Worm (Caenorhabditis elegans) whole organism, L1 larva: ENCODE results near the gene K12H6.10.

Experiments
- C16A3.4 ChIP-seq: fragments of 150-350 bp; optimal IDR thresholded peaks from 2 replicates; lab custom pipeline; 2014; ENCODE audit warnings: missing biosample characterization, missing genetic modification characterization
- F16B12.6 ChIP-seq: fragments of 150-350 bp; optimal IDR thresholded peaks from 2 replicates; lab custom pipeline; 2014; ENCODE audit warnings: missing biosample characterization, missing genetic modification characterization
- Y116A8C.19 ChIP-seq: sonication (generic microtip); optimal IDR thresholded peaks from 2 replicates; lab custom pipeline; 2016; ENCODE audit warnings: missing compliant biosample characterization, missing genetic modification characterization, borderline replicate concordance
- ama-1 ChIP-seq: fragments of 150-350 bp; optimal IDR thresholded peaks from 2 replicates; lab custom pipeline; 2014
- ceh-63 ChIP-seq: fragments of 200-800 bp; sonication (Bioruptor generic); optimal IDR thresholded peaks from 2 replicates; lab custom pipeline; 2018; ENCODE audit warnings: mild to moderate bottlenecking, missing genetic modification characterization, missing compliant biosample characterization
- ceh-90 ChIP-seq: sonication (generic microtip); optimal IDR thresholded peaks from 2 replicates; lab custom pipeline; 2016; ENCODE audit warnings: missing genetic modification characterization, missing compliant biosample characterization
- ces-1 ChIP-seq: fragments of 150-350 bp; optimal IDR thresholded peaks from 2 replicates; lab custom pipeline; 2014; ENCODE audit warnings: missing biosample characterization, missing genetic modification reagents, missing genetic modification characterization
- dpl-1 ChIP-seq, 3 experiments: fragments of 150-350 bp in 2 of 3; sonication (generic microtip) in 1 of 3; optimal IDR thresholded peaks; 2 replicates each; lab custom pipeline; 2014 to 2017; ENCODE audit warnings: missing biosample characterization in 3 of 3, missing genetic modification characterization in 3 of 3, missing genetic modification reagents in 3 of 3
- efl-1 ChIP-seq, 4 experiments: fragments of 150-350 bp; optimal IDR thresholded peaks in 3 of 4; peaks in 1 of 4; 1 replicate in 1 of 4; 2 replicates in 3 of 4; lab custom pipeline; 2014; ENCODE audit warnings: missing biosample characterization in 2 of 4, missing genetic modification characterization in 2 of 4, missing genetic modification reagents in 2 of 4
- elt-2 ChIP-seq: sonication (generic microtip); optimal IDR thresholded peaks from 2 replicates; lab custom pipeline; 2016; ENCODE audit warnings: missing genetic modification characterization, mild to moderate bottlenecking, inconsistent platforms, missing compliant biosample characterization, missing genetic modification reagents
- elt-3 ChIP-seq, 6 experiments: fragments of 150-350 bp in 1 of 6; sonication (generic microtip); optimal IDR thresholded peaks; 2 replicates each; lab custom pipeline; 2017 to 2018; ENCODE audit warnings: missing biosample characterization in 6 of 6, missing genetic modification characterization in 6 of 6, inconsistent platforms in 1 of 6
- fkh-10 ChIP-seq: sonication (generic microtip); optimal IDR thresholded peaks from 2 replicates; lab custom pipeline; 2017; ENCODE audit warnings: missing biosample characterization, missing genetic modification reagents, missing genetic modification characterization
- fkh-4 ChIP-seq: sonication (generic microtip); optimal IDR thresholded peaks from 2 replicates; lab custom pipeline; 2016; ENCODE audit warnings: missing compliant biosample characterization, missing genetic modification characterization, borderline replicate concordance
- fos-1 ChIP-seq: fragments of 150-350 bp; optimal IDR thresholded peaks from 2 replicates; lab custom pipeline; 2014; ENCODE audit warnings: missing biosample characterization, missing genetic modification characterization
- grh-1 ChIP-seq: fragments of 200-800 bp; sonication (Bioruptor generic); IDR thresholded peaks from 2 replicates; pipeline ENCODE4 v1.3.6; 2022; ENCODE audit warnings: missing genetic modification reagents, missing genetic modification characterization, missing compliant biosample characterization
- irx-1 ChIP-seq: sonication (generic microtip); optimal IDR thresholded peaks from 2 replicates; lab custom pipeline; 2016; ENCODE audit warnings: missing genetic modification characterization, missing compliant biosample characterization
- jun-1 ChIP-seq: fragments of 150-350 bp; optimal IDR thresholded peaks from 2 replicates; lab custom pipeline; 2014; ENCODE audit warnings: missing biosample characterization, missing genetic modification reagents, missing genetic modification characterization
- lin-14 ChIP-seq: fragments of 200-800 bp; sonication (Bioruptor generic); optimal IDR thresholded peaks from 2 replicates; lab custom pipeline; 2018; ENCODE audit warnings: mild to moderate bottlenecking, missing genetic modification characterization, moderate library complexity, missing compliant biosample characterization
- lin-35 ChIP-seq, 2 experiments: fragments of 150-350 bp; optimal IDR thresholded peaks; 2 replicates each; lab custom pipeline; 2014; ENCODE audit warnings: missing biosample characterization in 2 of 2, missing genetic modification characterization in 2 of 2, missing genetic modification reagents in 2 of 2
- lir-3 ChIP-seq: sonication (generic microtip); optimal IDR thresholded peaks from 2 replicates; lab custom pipeline; 2016; ENCODE audit warnings: mild to moderate bottlenecking, missing genetic modification characterization, moderate library complexity, missing compliant biosample characterization; ENCODE audit not compliant: poor library complexity
- lsy-2 ChIP-seq, 2 experiments: fragments of 150-350 bp; optimal IDR thresholded peaks; 2 replicates each; lab custom pipeline; 2014; ENCODE audit warnings: missing biosample characterization in 2 of 2, missing genetic modification characterization in 2 of 2
- mab-9 ChIP-seq: fragments of 200-800 bp; sonication (Bioruptor generic); IDR thresholded peaks from 2 replicates; pipeline ENCODE4 v1.3.6; 2022; ENCODE audit warnings: missing genetic modification reagents, missing genetic modification characterization, missing compliant biosample characterization
- mdl-1 ChIP-seq, 2 experiments: fragments of 150-350 bp; optimal IDR thresholded peaks; 2 replicates each; lab custom pipeline; 2014 to 2017; ENCODE audit warnings: missing biosample characterization in 2 of 2, missing genetic modification characterization in 2 of 2, inconsistent platforms in 1 of 2
- nhr-19 ChIP-seq: fragments of 200-800 bp; sonication (Bioruptor generic); conservative IDR thresholded peaks from 2 replicates; pipeline ENCODE4 v1.3.6; 2022; ENCODE audit warnings: missing genetic modification characterization, missing compliant biosample characterization
- nhr-28 ChIP-seq: fragments of 150-350 bp; optimal IDR thresholded peaks from 2 replicates; lab custom pipeline; 2014; ENCODE audit warnings: missing biosample characterization, missing genetic modification characterization
- nhr-71 ChIP-seq: sonication (generic microtip); optimal IDR thresholded peaks from 2 replicates; lab custom pipeline; 2016; ENCODE audit warnings: mild to moderate bottlenecking, missing genetic modification characterization, moderate library complexity, missing compliant biosample characterization
- nhr-76 ChIP-seq: sonication (generic microtip); optimal IDR thresholded peaks from 2 replicates; lab custom pipeline; 2017; ENCODE audit warnings: missing biosample characterization, missing genetic modification characterization
- nhr-85 ChIP-seq: sonication (generic microtip); peaks from one replicate; lab custom pipeline; 2016; ENCODE audit warnings: missing genetic modification characterization, inconsistent platforms, missing compliant biosample characterization
- nhr-90 ChIP-seq: sonication (generic microtip); optimal IDR thresholded peaks from 2 replicates; lab custom pipeline; 2016; ENCODE audit warnings: mild to moderate bottlenecking, missing genetic modification characterization, missing compliant biosample characterization; ENCODE audit not compliant: poor library complexity
- pag-3 ChIP-seq: sonication (generic microtip); optimal IDR thresholded peaks from 2 replicates; lab custom pipeline; 2017; ENCODE audit warnings: missing genetic modification characterization, mild to moderate bottlenecking, missing compliant biosample characterization, antibody characterized with exemption, borderline replicate concordance; ENCODE audit not compliant: insufficient read depth
- pqm-1 ChIP-seq: sonication (generic microtip); optimal IDR thresholded peaks from 3 replicates; lab custom pipeline; 2017; ENCODE audit warnings: missing biosample characterization, missing genetic modification characterization
- rnt-1 ChIP-seq: sonication (generic microtip); optimal IDR thresholded peaks from 2 replicates; lab custom pipeline; 2016; ENCODE audit warnings: mild to moderate bottlenecking, missing genetic modification characterization, moderate library complexity, missing compliant biosample characterization
- skn-1 ChIP-seq: fragments of 150-350 bp; optimal IDR thresholded peaks from 2 replicates; lab custom pipeline; 2014; ENCODE audit warnings: missing biosample characterization, missing genetic modification characterization
- sup-37 ChIP-seq: fragments of 200-800 bp; sonication (Bioruptor generic); optimal IDR thresholded peaks from 2 replicates; lab custom pipeline; 2018; ENCODE audit warnings: mild to moderate bottlenecking, missing genetic modification characterization, missing compliant biosample characterization
- swsn-7 ChIP-seq: sonication (generic microtip); optimal IDR thresholded peaks from 2 replicates; lab custom pipeline; 2016; ENCODE audit warnings: missing genetic modification characterization, missing compliant biosample characterization
- unc-130 ChIP-seq: fragments of 150-350 bp; optimal IDR thresholded peaks from 2 replicates; lab custom pipeline; 2017; ENCODE audit warnings: missing biosample characterization, missing genetic modification characterization, inconsistent platforms
- unc-98 ChIP-seq: fragments of 200-800 bp; sonication (Bioruptor generic); IDR thresholded peaks from 2 replicates; pipeline ENCODE4 v1.3.6; 2022; ENCODE audit warnings: missing genetic modification characterization, missing compliant biosample characterization
- zag-1 ChIP-seq: fragments of 150-350 bp; optimal IDR thresholded peaks from 2 replicates; lab custom pipeline; 2014; ENCODE audit warnings: missing biosample characterization, missing genetic modification characterization

K12H6.10 gene

DNA sequence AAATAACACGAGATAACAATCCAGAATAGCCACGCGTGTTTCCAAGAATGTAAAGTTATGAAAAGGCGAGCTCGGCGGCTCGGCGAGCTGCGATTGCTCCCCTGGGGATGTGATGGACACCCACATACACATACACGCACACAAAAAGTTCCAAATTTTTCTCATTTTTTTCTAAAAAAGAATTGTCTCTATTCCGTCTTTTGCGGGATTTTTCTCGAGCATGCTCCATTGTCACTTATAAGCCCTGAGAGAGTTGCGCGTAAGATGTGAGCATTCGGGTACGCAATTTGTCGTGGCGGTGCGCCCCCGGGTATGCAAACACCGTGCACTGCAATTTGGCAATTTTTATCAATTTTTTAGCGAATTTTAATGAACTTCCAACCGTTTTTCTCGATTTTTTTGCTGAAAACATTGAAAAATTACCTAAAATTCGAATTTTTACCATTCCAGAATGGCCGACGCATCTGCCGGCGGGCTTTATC, 35.6 kb upstream of the K12H6.10 start, which contains the start of the genes F08D12.12 and srpa-72 (continued):
- TF ChIP-seq swsn-7 (tag; lab: Kevin White, UChicago) (peak; percentile 10), lir-3 (no peak), nhr-76 (no peak), ceh-90 (tag; lab: Kevin White, UChicago) (no peak), sup-37 (no peak), ces-1 (GFP tag; lab: Kevin White, UChicago) (no peak), elt-2 (tag; lab: Kevin White, UChicago) (no peak), grh-1 (no peak), pag-3 (tag; lab: Kevin White, UChicago) (no peak), zag-1 (no peak), C16A3.4 (peak; percentile 42), unc-130 (peak; percentile 64), skn-1 (tag; lab: Kevin White, UChicago) (no peak), lin-35 (GFP tag; optimal IDR thresholded peaks at IDR 0.05; lab: Kevin White, UChicago) (peak; percentile 29 to 61), jun-1 (tag; lab: Kevin White, UChicago) (no peak), irx-1 (no peak), nhr-71 (tag; lab: Kevin White, UChicago) (no peak), mab-9 (GFP tag; lab: Robert Waterston, UW) (no peak), ceh-63 (GFP tag; lab: Kevin White, UChicago) (no peak), nhr-90 (tag; lab: Kevin White, UChicago) (no peak), nhr-85 (tag; lab: Kevin White, UChicago) (no peak), rnt-1 (tag; lab: Kevin White, UChicago) (no peak), lin-14 (GFP tag; lab: Kevin White, UChicago) (peak; percentile 57), dpl-1 (GFP tag; optimal IDR thresholded peaks at IDR 0.05; lab: Kevin White, UChicago) (peak; percentile 23 to 57 (median 57)), fkh-10 (GFP tag; lab: Kevin White, UChicago) (no peak), pqm-1 (tag; lab: Kevin White, UChicago) (no peak), nhr-19 (GFP tag; lab: Robert Waterston, UW) (peak; percentile 23)

DNA sequence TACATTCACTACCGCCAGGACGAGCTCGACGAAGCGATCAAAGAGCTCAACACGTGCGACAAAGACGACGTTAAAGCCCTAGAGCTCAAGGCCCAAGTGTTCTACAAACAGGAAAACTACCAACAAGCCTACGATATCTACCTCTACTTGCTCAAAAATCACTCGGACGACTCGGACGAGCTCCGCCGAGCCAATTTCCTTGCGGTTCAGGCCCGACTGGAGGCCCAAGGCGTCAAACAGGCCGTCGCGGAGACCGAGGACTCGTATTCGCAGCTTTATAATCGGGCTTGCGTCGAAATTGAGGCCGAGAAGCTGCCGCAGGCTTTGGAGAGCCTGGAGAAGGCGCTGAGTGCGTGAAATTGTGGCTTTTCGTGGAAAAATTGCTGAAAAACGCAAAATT, 34.8 kb upstream of the K12H6.10 start:
- no peak for TF ChIP-seq nhr-90 (tag; lab: Kevin White, UChicago)
- TF ChIP-seq nhr-71 (tag; lab: Kevin White, UChicago), result no peak
- TF ChIP-seq pqm-1 (tag; lab: Kevin White, UChicago), result no peak
- TF ChIP-seq ceh-90 (tag; lab: Kevin White, UChicago), result no peak
- TF ChIP-seq Y116A8C.19 (tag; lab: Kevin White, UChicago), result no peak
- no peak for TF ChIP-seq ama-1
- TF ChIP-seq nhr-76, result no peak
- no peak for TF ChIP-seq dpl-1 (GFP tag; optimal IDR thresholded peaks at IDR 0.05; lab: Kevin White, UChicago)

DNA sequence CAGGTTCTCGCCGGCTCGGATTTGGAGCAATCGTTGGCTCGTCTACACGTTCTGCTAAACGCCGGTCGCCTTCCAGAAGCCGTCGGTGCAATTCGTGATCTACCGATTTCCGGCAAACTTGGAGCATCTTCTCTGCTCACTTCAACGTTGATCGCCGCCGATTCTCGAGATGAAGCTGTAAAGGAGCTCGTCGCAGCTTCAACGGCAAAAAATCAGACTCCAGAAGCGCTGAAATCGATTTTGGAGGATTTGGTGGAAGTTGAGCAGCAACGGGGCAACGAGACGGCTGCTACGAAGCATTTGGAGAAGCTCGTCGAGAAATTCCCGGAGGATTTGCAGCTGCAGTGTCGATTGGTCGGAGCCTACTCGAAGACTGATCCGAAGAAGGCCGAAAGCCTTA, 31.0 kb upstream of the K12H6.10 start:
- no peak for TF ChIP-seq mdl-1 (tag; optimal IDR thresholded peaks at IDR 0.05; lab: Kevin White, UChicago)
- TF ChIP-seq lin-35 (GFP tag; optimal IDR thresholded peaks at IDR 0.05; lab: Kevin White, UChicago), result no peak
- no peak for TF ChIP-seq lsy-2 (tag; optimal IDR thresholded peaks at IDR 0.05; lab: Kevin White, UChicago)
- TF ChIP-seq fkh-4, result no peak
- TF ChIP-seq nhr-28 (tag; lab: Kevin White, UChicago), result no peak
- TF ChIP-seq nhr-71 (tag; lab: Kevin White, UChicago), result no peak
- TF ChIP-seq F16B12.6 (tag; lab: Kevin White, UChicago), result no peak
- no peak for TF ChIP-seq fkh-10 (GFP tag; lab: Kevin White, UChicago)
- no peak for TF ChIP-seq efl-1 (optimal IDR thresholded peaks at IDR 0.05; lab: Kevin White, UChicago)
- no peak for TF ChIP-seq efl-1 (GFP tag; optimal IDR thresholded peaks at IDR 0.05 in 1 of 2; lab: Kevin White, UChicago)
- TF ChIP-seq unc-98 (GFP tag; lab: Robert Waterston, UW), result no peak
- TF ChIP-seq fos-1 (tag; lab: Kevin White, UChicago), result no peak
- TF ChIP-seq elt-3 (tag; optimal IDR thresholded peaks at IDR 0.05; lab: Kevin White, UChicago), result no peak
